Worm (Caenorhabditis elegans): ENCODE data around the gene Y79H2A.12.
A peak's percentile ranks its signal among the peaks of the same experiment; 100 is the strongest.

Gene Y79H2A.12

DNA sequence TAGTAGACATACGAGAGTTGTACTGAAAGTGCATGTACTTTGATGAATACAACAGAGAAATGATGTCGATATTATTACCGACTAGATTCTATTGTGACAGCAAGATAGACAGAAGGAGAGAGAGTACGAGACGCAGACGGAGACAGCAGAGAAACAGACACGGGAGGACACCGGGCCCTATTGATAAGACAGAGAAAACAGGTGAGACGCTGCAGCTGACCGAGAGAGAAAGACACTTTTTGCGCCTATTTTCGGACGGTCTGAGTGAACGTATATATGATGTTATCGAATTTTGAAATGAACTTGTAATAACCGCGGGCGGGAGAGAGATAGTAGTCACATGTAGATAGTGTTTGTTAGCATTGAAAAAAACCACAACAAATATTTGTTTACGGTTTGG, 25.4 kb downstream of the Y79H2A.12 start (continued):
- TF ChIP-seq unc-30 (tag; optimal IDR thresholded peaks at IDR 0.05) = no peak
- no peak for TF ChIP-seq ztf-4 (tag; optimal IDR thresholded peaks at IDR 0.05)
- peak; percentile 72 for TF ChIP-seq nhr-90 (tag; optimal IDR thresholded peaks at IDR 0.05; ENCODE audit: poor library complexity)
- no peak for TF ChIP-seq lin-13 (GFP tag; optimal IDR thresholded peaks at IDR 0.05)
- TF ChIP-seq nhr-20 (tag; optimal IDR thresholded peaks at IDR 0.05) = peak; percentile 98
- peak; percentile 3 for TF ChIP-seq fos-1 (tag; optimal IDR thresholded peaks at IDR 0.05)
- TF ChIP-seq ceh-88 (GFP tag; IDR thresholded peaks at IDR 0.05) = no peak
- no peak for TF ChIP-seq aly-2 (tag; optimal IDR thresholded peaks at IDR 0.05)
- TF ChIP-seq mab-9 (GFP tag; IDR thresholded peaks at IDR 0.05) = no peak
- no peak for TF ChIP-seq hlh-17 (GFP tag; optimal IDR thresholded peaks at IDR 0.05; ENCODE audit: borderline replicate concordance)
- TF ChIP-seq ceh-8 (GFP tag; optimal IDR thresholded peaks at IDR 0.05) = no peak
- peak; percentile 20 to 65 for TF ChIP-seq lsy-2 (tag; optimal IDR thresholded peaks at IDR 0.05)
- TF ChIP-seq sup-37 (GFP tag; optimal IDR thresholded peaks at IDR 0.05) = no peak
- TF ChIP-seq elt-2 (tag; optimal IDR thresholded peaks at IDR 0.05) = peak; percentile 80
- TF ChIP-seq mdl-1 (tag; optimal IDR thresholded peaks at IDR 0.05) = peak in 1 of 2 experiments; percentile 56

DNA sequence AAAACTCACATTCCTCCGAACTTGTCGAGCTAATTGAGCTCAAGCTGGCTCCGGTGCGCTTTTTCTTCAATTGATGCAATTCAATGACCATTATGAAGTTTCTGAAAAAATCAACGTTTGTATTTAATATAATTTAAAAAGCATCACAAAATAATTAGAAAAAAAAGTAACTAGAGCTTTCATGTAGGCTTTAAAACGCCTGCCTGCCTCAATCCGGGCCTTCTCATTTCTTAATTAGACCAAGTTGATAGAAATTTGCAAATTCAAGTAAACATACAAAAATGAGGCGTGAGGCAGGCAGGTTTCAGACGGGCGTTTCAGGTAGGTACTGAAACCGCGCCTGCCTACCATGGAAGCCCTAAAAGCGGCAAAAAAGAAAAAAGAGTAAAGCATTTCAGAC, 25.8 kb downstream of the Y79H2A.12 start, which contains the start of gene Y56A3A.33:
Gene Y56A3A.33, minus strand, starts transcription at position 101 of the 400 bp plus-strand sequence.
- TF ChIP-seq sup-37 (GFP tag; optimal IDR thresholded peaks at IDR 0.05) (no peak), unc-62 (GFP tag; optimal IDR thresholded peaks at IDR 0.05) (no peak), unc-86 (tag; optimal IDR thresholded peaks at IDR 0.05) (no peak), ceh-90 (tag; optimal IDR thresholded peaks at IDR 0.05) (no peak), fkh-4 (tag; optimal IDR thresholded peaks at IDR 0.05; ENCODE audit: borderline replicate concordance) (no peak), mep-1 (tag; optimal IDR thresholded peaks at IDR 0.05) (no peak), egl-27 (tag; optimal IDR thresholded peaks at IDR 0.05) (no peak), lin-13 (GFP tag; optimal IDR thresholded peaks at IDR 0.05) (no peak), ceh-88 (GFP tag; IDR thresholded peaks at IDR 0.05) (no peak), nhr-12 (tag; optimal IDR thresholded peaks at IDR 0.05) (no peak), aly-2 (tag; optimal IDR thresholded peaks at IDR 0.05) (no peak), ces-1 (GFP tag; optimal IDR thresholded peaks at IDR 0.05) (no peak), pqm-1 (tag; optimal IDR thresholded peaks at IDR 0.05) (no peak), zip-4 (GFP tag; optimal IDR thresholded peaks at IDR 0.05) (no peak), aha-1 (tag; optimal IDR thresholded peaks at IDR 0.05) (no peak)

ce11 chrIII:11999543-11999942, 29.1 kb downstream of the Y79H2A.12 start:
- TF ChIP-seq fkh-10 (GFP tag; optimal IDR thresholded peaks at IDR 0.05) = no peak
- TF ChIP-seq C16A3.4 (tag; optimal IDR thresholded peaks at IDR 0.05) = no peak
- no peak for TF ChIP-seq unc-30 (tag; optimal IDR thresholded peaks at IDR 0.05)
- no peak for TF ChIP-seq jun-1 (tag; optimal IDR thresholded peaks at IDR 0.05)
- TF ChIP-seq xbp-1 (tag; optimal IDR thresholded peaks at IDR 0.05) = no peak
- no peak for TF ChIP-seq dpl-1 (GFP tag; optimal IDR thresholded peaks at IDR 0.05)
- TF ChIP-seq unc-62 (GFP tag; optimal IDR thresholded peaks at IDR 0.05) = no peak
- TF ChIP-seq snpc-4 (tag; optimal IDR thresholded peaks at IDR 0.05) = no peak
- no peak for TF ChIP-seq efl-3 (GFP tag; optimal IDR thresholded peaks at IDR 0.05)
- no peak for TF ChIP-seq tbx-2 (tag; optimal IDR thresholded peaks at IDR 0.05)
- TF ChIP-seq ztf-4 (tag; optimal IDR thresholded peaks at IDR 0.05) = no peak
- TF ChIP-seq mdl-1 (tag; optimal IDR thresholded peaks at IDR 0.05) = no peak
- no peak for TF ChIP-seq C04F5.9 (tag; optimal IDR thresholded peaks at IDR 0.05)
- TF ChIP-seq zip-4 (GFP tag; optimal IDR thresholded peaks at IDR 0.05) = no peak
- no peak for TF ChIP-seq zag-1 (tag; optimal IDR thresholded peaks at IDR 0.05)
- no peak for TF ChIP-seq swsn-7 (tag; optimal IDR thresholded peaks at IDR 0.05)
- TF ChIP-seq pax-3 (tag; optimal IDR thresholded peaks at IDR 0.05) = no peak
- no peak for TF ChIP-seq mab-9 (GFP tag; IDR thresholded peaks at IDR 0.05)
- TF ChIP-seq skn-1 (tag; optimal IDR thresholded peaks at IDR 0.05) = no peak
- TF ChIP-seq ceh-88 (GFP tag; IDR thresholded peaks at IDR 0.05) = no peak
